Fruit fly (Drosophila melanogaster): ENCODE data around the gene nac.

The nac gene

DNA sequence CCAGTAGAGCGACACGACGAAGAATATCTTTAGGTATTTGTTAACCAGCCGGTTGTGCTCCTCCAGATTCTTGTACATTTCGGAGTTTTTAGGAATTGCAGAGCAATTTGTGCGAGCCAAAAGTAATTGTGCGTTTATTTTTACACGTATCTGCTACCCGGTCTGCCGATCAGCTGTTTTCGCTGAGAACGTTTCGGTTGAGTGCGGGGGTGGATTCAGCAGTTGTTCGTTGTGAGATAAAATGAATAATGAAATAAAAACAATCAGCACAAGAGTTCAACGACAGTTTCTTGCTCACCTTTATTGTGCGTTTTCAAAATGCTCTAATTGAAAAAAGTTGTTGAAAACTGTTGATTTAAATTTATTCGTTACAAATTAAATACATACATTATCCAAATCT is at the start of gene nac (continued):
- TF ChIP-seq CG15269 (tag; optimal IDR thresholded peaks at IDR 0.05), result no peak
- no peak for TF ChIP-seq fu2 (GFP tag; optimal IDR thresholded peaks at IDR 0.05)
- no peak for TF ChIP-seq CG7745 (tag; optimal IDR thresholded peaks at IDR 0.05)
- peak; percentile 6 for TF ChIP-seq nom (GFP tag; optimal IDR thresholded peaks at IDR 0.05)
- no peak for TF ChIP-seq CrebB (tag; optimal IDR thresholded peaks at IDR 0.05)
- TF ChIP-seq CG14860 (GFP tag; IDR thresholded peaks at IDR 0.05; ENCODE audit: partially characterized antibody), result no peak
- TF ChIP-seq E2f2 (GFP tag; IDR thresholded peaks at IDR 0.05), result no peak
- no peak for TF ChIP-seq HHEX (GFP tag; optimal IDR thresholded peaks at IDR 0.05)
- TF ChIP-seq Abd-B (GFP tag; optimal IDR thresholded peaks at IDR 0.05), result no peak
- TF ChIP-seq CG11696 (GFP tag; IDR thresholded peaks at IDR 0.05), result no peak
- no peak for TF ChIP-seq CG12299 (tag; optimal IDR thresholded peaks at IDR 0.05)
- no peak for TF ChIP-seq slp2 (GFP tag; optimal IDR thresholded peaks at IDR 0.05)

dm6 chr3R:8352961-8353728 is 49.3 kb upstream of the nac start:
- peak; percentile 77 for TF ChIP-seq Med (GFP tag)
- no peak for TF ChIP-seq CG3163 (GFP tag; optimal IDR thresholded peaks at IDR 0.05)
- peak; percentile 7; the same call in 1 of the 2 replicates for TF ChIP-seq CG32532 (GFP tag; IDR thresholded peaks at IDR 0.05)
- TF ChIP-seq CG1024 (GFP tag; IDR thresholded peaks at IDR 0.05), result peak; percentile 27; the same call in 1 of the 2 replicates
- TF ChIP-seq CG10543 (GFP tag; optimal IDR thresholded peaks at IDR 0.05), result peak; percentile 43
- TF ChIP-seq trem (tag; optimal IDR thresholded peaks at IDR 0.05), result no peak
- peak; percentile 15 for TF ChIP-seq B-H2 (GFP tag; optimal IDR thresholded peaks at IDR 0.05)
- TF ChIP-seq CG4360 (GFP tag; IDR thresholded peaks at IDR 0.05), result 0 out of 2 replicates have a peak, but pooled peaks have one; percentile 17
- peak; percentile 3 for TF ChIP-seq YL-1 (GFP tag; optimal IDR thresholded peaks at IDR 0.05)
- TF ChIP-seq CG14667 (GFP tag; IDR thresholded peaks at IDR 0.05), result no peak
- TF ChIP-seq CG1233 (GFP tag; optimal IDR thresholded peaks at IDR 0.05), result peak; percentile 6
- TF ChIP-seq sens (GFP tag), result peak; percentile 41
- TF ChIP-seq HLH3B (GFP tag; IDR thresholded peaks at IDR 0.05), result 0 out of 2 replicates have a peak, but pooled peaks have one; percentile 4
- 0 out of 2 replicates have a peak, but pooled peaks have one; percentile 16 for TF ChIP-seq lmd (GFP tag; IDR thresholded peaks at IDR 0.05)
- TF ChIP-seq cwo (GFP tag; optimal IDR thresholded peaks at IDR 0.05), result peak; percentile 82
- peak; percentile 2 for TF ChIP-seq CG6765 (GFP tag; optimal IDR thresholded peaks at IDR 0.05)
- TF ChIP-seq prd (optimal IDR thresholded peaks at IDR 0.05), result no peak
- no peak for TF ChIP-seq prd (GFP tag; IDR thresholded peaks at IDR 0.05)
- TF ChIP-seq NfI (GFP tag; optimal IDR thresholded peaks at IDR 0.05), result peak; percentile 22
- peak; percentile 75 for TF ChIP-seq sug (tag; optimal IDR thresholded peaks at IDR 0.05)
- peak; percentile 25 for TF ChIP-seq ERR (GFP tag; optimal IDR thresholded peaks at IDR 0.05)
- peak; percentile 6 for TF ChIP-seq HmgZ (tag; optimal IDR thresholded peaks at IDR 0.05)
- TF ChIP-seq chinmo (GFP tag; IDR thresholded peaks at IDR 0.05; ENCODE audit: partially characterized antibody), result 0 out of 4 replicates have a peak, but pooled peaks have one; percentile 58
- TF ChIP-seq CG11723 (GFP tag; optimal IDR thresholded peaks at IDR 0.05), result no peak
- TF ChIP-seq CG12769 (tag; optimal IDR thresholded peaks at IDR 0.05), result peak; percentile 51
- TF ChIP-seq CG18599 (GFP tag; optimal IDR thresholded peaks at IDR 0.05), result peak; percentile 45
- TF ChIP-seq oc (tag; optimal IDR thresholded peaks at IDR 0.05), result no peak
- TF ChIP-seq CG8290 (GFP tag; optimal IDR thresholded peaks at IDR 0.05), result no peak
- peak in 1 of 2 experiments; percentile 41 for TF ChIP-seq CG8290 (tag; optimal IDR thresholded peaks at IDR 0.05)
- TF ChIP-seq CG34376 (GFP tag; optimal IDR thresholded peaks at IDR 0.05), result peak; percentile 34
- peak in 1 of 2 experiments; percentile 87 for TF ChIP-seq Pdp1 (GFP tag; optimal IDR thresholded peaks at IDR 0.05)
- TF ChIP-seq ham (GFP tag; IDR thresholded peaks at IDR 0.05), result no peak
- peak; percentile 47 for TF ChIP-seq exex (tag; optimal IDR thresholded peaks at IDR 0.05)
- no peak for TF ChIP-seq Sry-δ (GFP tag; optimal IDR thresholded peaks at IDR 0.05)
- TF ChIP-seq mirr (GFP tag; optimal IDR thresholded peaks at IDR 0.05), result peak; percentile 1
- 0 out of 3 replicates have a peak, but pooled peaks have one; percentile 9 for TF ChIP-seq ci (GFP tag; IDR thresholded peaks at IDR 0.05)

Measured in whole organism, embryonic.